Fruit fly (Drosophila melanogaster): Measurements from ENCODE around the gene Dim1.

DNA sequence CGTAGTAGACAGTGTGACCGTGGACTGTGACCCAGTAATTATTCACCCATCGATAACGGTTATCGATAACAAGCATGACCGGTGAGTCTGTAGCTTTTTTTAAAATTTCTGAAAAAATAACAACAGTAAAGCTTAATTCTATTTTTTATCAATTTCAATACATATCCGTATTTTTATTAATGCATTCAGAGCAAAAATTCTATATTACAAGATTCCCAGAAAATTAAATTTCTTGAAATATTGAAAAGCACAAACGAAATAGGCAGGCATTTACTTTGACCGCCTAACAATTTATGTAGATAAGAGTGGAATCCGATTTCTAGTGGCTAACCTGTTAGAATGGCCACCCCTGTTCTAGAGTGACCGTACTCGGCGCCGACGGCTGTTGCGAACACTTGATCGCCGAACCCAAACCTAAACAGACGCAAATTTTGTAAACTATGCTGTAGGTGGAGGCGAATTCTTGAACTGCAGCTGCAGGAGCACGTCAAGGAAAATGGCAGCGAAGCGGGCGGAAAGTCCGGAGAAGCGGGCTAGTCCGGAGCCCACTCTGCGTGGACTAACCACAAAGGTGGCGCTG lies 9.1 kb upstream of the Dim1 start, which contains the start of gene CG3652:
- TF ChIP-seq CG8478 (optimal IDR thresholded peaks at IDR 0.05) (no peak), CTCF (optimal IDR thresholded peaks at IDR 0.05) (peak; percentile 22 to 33)
